Worm (Caenorhabditis elegans) whole organism, midembryonic: Measurements from ENCODE around the gene Y32B12C.1.

ENCODE experiments used
- cog-1 ChIP-seq: sonication (generic microtip); optimal IDR thresholded peaks from 2 replicates; lab custom pipeline; 2016; ENCODE audit warnings: missing genetic modification characterization, missing compliant biosample characterization
- flt-1 ChIP-seq: fragments of 200-800 bp; sonication (Bioruptor generic); IDR thresholded peaks from 2 replicates; pipeline ENCODE4 v1.3.6; 2022; ENCODE audit warnings: missing genetic modification characterization, missing compliant biosample characterization
- klf-2 ChIP-seq: fragments of 200-800 bp; sonication (Bioruptor generic); conservative IDR thresholded peaks from 2 replicates; pipeline ENCODE4 v1.3.6; 2022; ENCODE audit warnings: missing genetic modification reagents, missing genetic modification characterization, missing compliant biosample characterization
- med-1 ChIP-seq: sonication (generic microtip); optimal IDR thresholded peaks from 2 replicates; lab custom pipeline; 2017; ENCODE audit warnings: missing genetic modification characterization, mild to moderate bottlenecking, missing compliant biosample characterization, antibody characterized with exemption, missing genetic modification reagents; ENCODE audit not compliant: insufficient read depth
- ref-1 ChIP-seq: fragments of 200-800 bp; sonication (Bioruptor generic); conservative IDR thresholded peaks from 2 replicates; pipeline ENCODE4 v1.3.6; 2022; ENCODE audit warnings: missing genetic modification reagents, missing genetic modification characterization, missing compliant biosample characterization
- tab-1 ChIP-seq: fragments of 200-800 bp; sonication (Bioruptor generic); IDR thresholded peaks from 2 replicates; pipeline ENCODE4 v1.3.6; 2022; ENCODE audit warnings: missing genetic modification characterization, missing compliant biosample characterization
- ztf-29 ChIP-seq: fragments of 200-800 bp; sonication (Bioruptor generic); IDR thresholded peaks from 2 replicates; pipeline ENCODE4 v1.3.6; 2022; ENCODE audit warnings: missing genetic modification reagents, missing genetic modification characterization, missing compliant biosample characterization

ce11 chrV:16594514-16594913 is 11.9 kb upstream of the Y32B12C.1 start:
- TF ChIP-seq tab-1 (GFP tag; lab: Robert Waterston, UW) (no peak), med-1 (GFP tag; lab: Kevin White, UChicago) (no peak), klf-2 (no peak), ref-1 (GFP tag; lab: Robert Waterston, UW) (no peak), ztf-29 (GFP tag; lab: Robert Waterston, UW) (no peak), flt-1 (GFP tag; lab: Robert Waterston, UW) (no peak), cog-1 (tag; lab: Kevin White, UChicago) (no peak)
